Fruit fly (Drosophila melanogaster): ENCODE results near the gene CG43273.

dm6 chr3R:24833652-24834051 is 3.6 kb downstream of the CG43273 start, which contains the start of gene sosie:
- no peak for TF ChIP-seq Gug (GFP tag; IDR thresholded peaks at IDR 0.05)
- no peak for TF ChIP-seq Ets21C (GFP tag; optimal IDR thresholded peaks at IDR 0.05)

Data from whole organism, prepupa.